Worm (Caenorhabditis elegans): ENCODE data around the gene D2085.7.

D2085.7 gene

DNA sequence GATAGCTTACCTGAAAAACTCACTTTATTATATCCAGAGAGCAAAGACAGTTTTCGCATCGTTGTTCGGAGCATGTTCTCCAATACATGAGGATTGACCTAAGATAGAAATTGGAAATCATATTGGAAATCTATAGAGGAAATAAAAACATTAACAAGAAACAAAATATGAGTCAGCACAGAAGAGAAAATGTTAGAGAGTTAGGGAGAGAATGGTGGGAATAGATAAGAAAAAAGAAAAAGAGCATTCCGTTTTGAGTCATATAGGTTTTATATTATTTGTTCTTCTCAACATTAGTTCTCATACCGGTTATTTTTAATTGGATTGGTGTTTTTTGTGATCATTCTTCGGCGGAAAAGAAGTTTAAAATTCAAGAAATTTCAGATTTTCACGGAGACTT lies 43.6 kb downstream of the D2085.7 start, which contains the start of gene hgap-2:
Gene hgap-2 (minus strand): TSS at position 101 of the 400 bp plus-strand sequence.
- no peak for TF ChIP-seq sem-2 (GFP tag; optimal IDR thresholded peaks at IDR 0.05)
- TF ChIP-seq mep-1 (tag; optimal IDR thresholded peaks at IDR 0.05): no peak
- no peak for TF ChIP-seq ham-2 (GFP tag; optimal IDR thresholded peaks at IDR 0.05)
- no peak for TF ChIP-seq nhr-76 (tag; optimal IDR thresholded peaks at IDR 0.05)
- TF ChIP-seq unc-62 (GFP tag; optimal IDR thresholded peaks at IDR 0.05): no peak

DNA sequence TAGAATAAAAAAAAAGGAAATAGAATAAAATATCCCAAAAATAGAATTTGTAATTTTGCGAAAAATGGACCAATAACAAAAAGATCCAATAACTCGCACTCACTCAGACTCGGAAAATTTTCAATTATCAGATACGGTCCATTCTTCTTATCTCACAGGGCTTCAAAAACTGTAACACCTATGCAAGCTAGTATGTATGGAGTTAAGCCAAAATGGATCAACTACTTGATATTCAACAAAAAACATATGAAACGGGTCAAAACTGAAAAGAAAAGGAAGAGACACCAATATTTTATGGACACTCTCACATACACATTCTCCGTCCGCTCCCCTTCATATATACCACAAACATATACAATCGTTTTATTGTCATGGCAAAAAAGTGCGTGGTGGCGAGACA lies 44.4 kb downstream of the D2085.7 start, which contains the start of gene C34C6.9:
Gene C34C6.9 (plus strand): TSS at position 301 of the 400 bp plus-strand sequence.
- TF ChIP-seq nhr-2 (tag; optimal IDR thresholded peaks at IDR 0.05): no peak
- no peak for TF ChIP-seq lsy-2 (tag; optimal IDR thresholded peaks at IDR 0.05)
- TF ChIP-seq blmp-1 (tag; optimal IDR thresholded peaks at IDR 0.05): no peak
- no peak for TF ChIP-seq ztf-11 (tag; optimal IDR thresholded peaks at IDR 0.05)
- no peak for TF ChIP-seq nhr-76 (tag; optimal IDR thresholded peaks at IDR 0.05)
- TF ChIP-seq lin-13 (tag; optimal IDR thresholded peaks at IDR 0.05): no peak
- no peak for TF ChIP-seq nhr-12 (tag; optimal IDR thresholded peaks at IDR 0.05)
- TF ChIP-seq ceh-39 (tag; optimal IDR thresholded peaks at IDR 0.05): no peak
- TF ChIP-seq sptf-1 (tag; optimal IDR thresholded peaks at IDR 0.05): no peak
- no peak for TF ChIP-seq unc-120 (tag; optimal IDR thresholded peaks at IDR 0.05; ENCODE audit: poor library complexity, severe bottlenecking)
- no peak for TF ChIP-seq M03D4.4 (tag; optimal IDR thresholded peaks at IDR 0.05)
- no peak for TF ChIP-seq mep-1 (tag; optimal IDR thresholded peaks at IDR 0.05)
- TF ChIP-seq lin-32 (GFP tag; optimal IDR thresholded peaks at IDR 0.05): no peak
- no peak for TF ChIP-seq unc-62 (GFP tag; optimal IDR thresholded peaks at IDR 0.05)
- TF ChIP-seq elt-3 (tag; optimal IDR thresholded peaks at IDR 0.05): no peak
- TF ChIP-seq ham-2 (GFP tag; optimal IDR thresholded peaks at IDR 0.05): no peak
- TF ChIP-seq ceh-83 (GFP tag; optimal IDR thresholded peaks at IDR 0.05): no peak
- TF ChIP-seq bed-3 (GFP tag; optimal IDR thresholded peaks at IDR 0.05): no peak
- no peak for TF ChIP-seq sem-2 (GFP tag; optimal IDR thresholded peaks at IDR 0.05)

DNA sequence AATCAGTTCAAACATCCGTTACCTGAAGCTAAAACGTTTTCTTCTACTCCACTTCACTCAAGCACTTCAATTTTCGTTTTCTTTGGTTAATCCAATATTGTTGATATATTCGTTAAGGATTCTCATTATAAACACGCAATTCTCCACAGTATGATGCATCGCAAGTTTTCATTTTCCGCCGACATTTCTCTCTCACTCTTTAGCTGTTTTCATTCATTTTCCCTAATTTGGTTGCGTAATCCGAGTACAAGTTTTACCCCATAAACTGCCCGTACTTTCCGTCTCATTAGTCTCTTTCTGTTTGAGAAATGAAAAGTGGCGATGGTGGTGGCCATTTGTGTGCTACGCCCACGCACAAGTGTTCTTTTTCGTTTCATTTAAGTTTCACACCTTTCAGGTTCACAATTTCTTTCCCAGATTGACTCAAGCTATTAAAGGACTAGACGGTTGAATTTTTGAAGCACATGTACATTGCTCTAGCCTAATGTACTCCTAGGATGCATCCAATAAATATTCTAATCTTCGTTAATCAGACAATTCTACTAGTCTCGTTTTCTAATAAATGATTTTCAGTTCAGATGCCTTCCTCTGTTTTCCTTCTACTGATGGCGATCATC lies 50.3 kb downstream of the D2085.7 start, which contains the start of gene C34C6.3:
Gene C34C6.3 (plus strand): TSS at position 567 of the 617 bp plus-strand sequence.
- TF ChIP-seq nhr-12 (tag; optimal IDR thresholded peaks at IDR 0.05) (no peak), zip-8 (tag; optimal IDR thresholded peaks at IDR 0.05) (peak; percentile 72)

DNA sequence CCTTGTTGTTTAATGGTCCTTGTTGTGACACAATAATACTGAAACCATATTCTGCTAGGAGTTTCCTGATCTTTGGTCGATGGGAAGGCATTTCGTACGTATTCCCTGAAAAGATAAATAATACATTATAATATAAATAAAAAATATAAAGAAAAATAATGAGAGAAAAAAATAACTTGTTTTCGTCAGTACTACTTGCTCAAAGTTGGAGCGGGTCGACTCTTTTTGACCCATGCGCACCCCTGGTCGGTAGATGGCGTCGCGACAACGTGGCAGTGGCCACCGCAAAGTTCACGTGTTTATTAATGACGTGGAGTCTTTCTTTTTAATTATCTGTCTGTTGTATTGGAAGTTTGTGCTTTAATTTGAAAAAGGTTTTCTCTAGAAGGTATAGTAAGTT lies 54.6 kb downstream of the D2085.7 start, which contains the start of gene C34C6.10:
Gene C34C6.10 (minus strand): TSS at position 101 of the 400 bp plus-strand sequence.
- no peak for TF ChIP-seq flh-1 (GFP tag; optimal IDR thresholded peaks at IDR 0.05)
- TF ChIP-seq nhr-76 (tag; optimal IDR thresholded peaks at IDR 0.05): no peak
